Worm (Caenorhabditis elegans) whole organism, mixed stage, embryonic: ENCODE measurements around the gene srd-74.

Experiments
- ceh-83 ChIP-seq: fragments of 200-800 bp; sonication (Bioruptor generic); optimal IDR thresholded peaks from 2 replicates; lab custom pipeline; 2018; ENCODE audit warnings: mild to moderate bottlenecking, missing genetic modification characterization, missing compliant biosample characterization
- mep-1 ChIP-seq: fragments of 150-350 bp; optimal IDR thresholded peaks from 2 replicates; lab custom pipeline; 2017; ENCODE audit warnings: missing biosample characterization, missing genetic modification reagents, missing genetic modification characterization, inconsistent platforms
- nhr-237 ChIP-seq: fragments of 150-350 bp; optimal IDR thresholded peaks from 2 replicates; lab custom pipeline; 2014; ENCODE audit warnings: missing biosample characterization, missing genetic modification characterization
- snpc-4 ChIP-seq: fragments of 150-350 bp; optimal IDR thresholded peaks from 2 replicates; lab custom pipeline; 2014; ENCODE audit warnings: missing biosample characterization, missing genetic modification characterization
- unc-120 ChIP-seq: sonication (generic microtip); optimal IDR thresholded peaks from 2 replicates; lab custom pipeline; 2017; ENCODE audit warnings: missing genetic modification characterization, missing compliant biosample characterization; ENCODE audit not compliant: poor library complexity, severe bottlenecking
- ztf-11 ChIP-seq: fragments of 150-350 bp; optimal IDR thresholded peaks from 2 replicates; lab custom pipeline; 2014; ENCODE audit warnings: missing biosample characterization, missing genetic modification characterization

DNA sequence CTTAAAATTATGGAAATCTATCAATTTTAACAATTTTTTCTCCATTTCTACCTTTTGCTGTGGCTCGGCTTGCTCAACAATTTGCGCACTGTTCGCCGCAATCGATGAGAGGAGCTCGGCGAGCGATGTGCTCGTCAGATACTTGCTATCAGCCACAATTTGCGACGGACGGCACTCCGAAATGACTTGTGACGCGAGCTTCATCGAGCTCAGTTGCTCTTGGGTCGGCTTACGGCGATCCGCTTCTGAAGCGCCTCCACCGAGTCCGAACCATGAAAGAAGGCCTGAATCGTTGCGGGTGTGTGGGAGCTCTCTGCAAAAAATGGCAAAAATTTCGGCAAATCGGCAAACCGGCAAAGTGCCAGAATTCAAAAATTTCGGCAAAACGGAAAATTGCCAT is 21.3 kb upstream of the srd-74 start:
- TF ChIP-seq ztf-11 (tag; lab: Kevin White, UChicago) (no peak), ceh-83 (no peak), snpc-4 (tag; lab: Kevin White, UChicago) (no peak), unc-120 (tag; lab: Kevin White, UChicago) (no peak), mep-1 (tag; lab: Kevin White, UChicago) (no peak), nhr-237 (no peak)
